Fruit fly (Drosophila melanogaster): ENCODE measurements around the gene mxt.

The mxt gene

dm6 chr2L:4847191-4847853 lies at the start of gene mxt, which contains the start of gene CG11927:
TSS of gene mxt (minus strand) at chr2L:4847295.
TSS of gene CG11927 (plus strand) at chr2L:4847766.
- TF ChIP-seq psq (optimal IDR thresholded peaks at IDR 0.05) (no peak), pan (optimal IDR thresholded peaks at IDR 0.05) (no peak), CG8478 (optimal IDR thresholded peaks at IDR 0.05) (no peak), usp (GFP tag; optimal IDR thresholded peaks at IDR 0.05) (no peak), EcR (GFP tag; optimal IDR thresholded peaks at IDR 0.05) (no peak), Dll (optimal IDR thresholded peaks at IDR 0.05) (no peak)

dm6 chr2L:4896484-4897205 lies 49.5 kb upstream of the mxt start:
- TF ChIP-seq usp (GFP tag; optimal IDR thresholded peaks at IDR 0.05) (no peak), EcR (GFP tag; optimal IDR thresholded peaks at IDR 0.05) (no peak), pan (optimal IDR thresholded peaks at IDR 0.05) (no peak), CG8478 (optimal IDR thresholded peaks at IDR 0.05) (no peak), Dll (optimal IDR thresholded peaks at IDR 0.05) (no peak), psq (optimal IDR thresholded peaks at IDR 0.05) (no peak)

DNA sequence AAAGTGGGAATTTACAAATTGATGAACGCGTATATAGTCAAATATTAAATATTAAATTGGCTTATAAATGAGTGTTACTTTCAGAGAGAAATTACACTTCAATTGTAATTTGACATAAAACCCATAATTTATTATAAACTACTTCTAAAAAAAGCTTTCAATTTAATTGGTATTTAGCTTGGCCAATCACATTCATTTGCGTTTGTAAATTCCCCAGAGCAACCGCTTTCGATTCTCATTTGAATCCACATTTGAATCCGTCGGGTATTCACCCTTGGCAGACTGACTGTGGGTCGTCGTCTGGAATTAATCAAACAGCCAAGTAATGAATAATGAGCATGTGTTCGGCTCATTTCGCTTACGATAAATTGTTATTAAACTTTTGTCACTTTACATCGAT lies 48.8 kb upstream of the mxt start:
- TF ChIP-seq CG8478 (optimal IDR thresholded peaks at IDR 0.05): no peak
- TF ChIP-seq psq (optimal IDR thresholded peaks at IDR 0.05): no peak
- no peak for TF ChIP-seq EcR (GFP tag; optimal IDR thresholded peaks at IDR 0.05)
- TF ChIP-seq Dll (optimal IDR thresholded peaks at IDR 0.05): no peak
- TF ChIP-seq pan (optimal IDR thresholded peaks at IDR 0.05): no peak
- no peak for TF ChIP-seq usp (GFP tag; optimal IDR thresholded peaks at IDR 0.05)

dm6 chr2L:4893612-4894011 lies 46.5 kb upstream of the mxt start:
- TF ChIP-seq CG8478 (optimal IDR thresholded peaks at IDR 0.05): no peak
- TF ChIP-seq usp (GFP tag; optimal IDR thresholded peaks at IDR 0.05): no peak
- TF ChIP-seq EcR (GFP tag; optimal IDR thresholded peaks at IDR 0.05): no peak

- TF ChIP-seq psq (optimal IDR thresholded peaks at IDR 0.05) (no peak), Dll (optimal IDR thresholded peaks at IDR 0.05) (no peak), pan (optimal IDR thresholded peaks at IDR 0.05) (no peak), usp (GFP tag; optimal IDR thresholded peaks at IDR 0.05) (no peak), CG8478 (optimal IDR thresholded peaks at IDR 0.05) (no peak), EcR (GFP tag; optimal IDR thresholded peaks at IDR 0.05) (no peak)
These were observed 44.9 kb upstream of the mxt start, which contains the start of gene CG3036 for dm6 chr2L:4891914-4892469. TSS of gene CG3036 (plus strand) at chr2L:4892112.

DNA sequence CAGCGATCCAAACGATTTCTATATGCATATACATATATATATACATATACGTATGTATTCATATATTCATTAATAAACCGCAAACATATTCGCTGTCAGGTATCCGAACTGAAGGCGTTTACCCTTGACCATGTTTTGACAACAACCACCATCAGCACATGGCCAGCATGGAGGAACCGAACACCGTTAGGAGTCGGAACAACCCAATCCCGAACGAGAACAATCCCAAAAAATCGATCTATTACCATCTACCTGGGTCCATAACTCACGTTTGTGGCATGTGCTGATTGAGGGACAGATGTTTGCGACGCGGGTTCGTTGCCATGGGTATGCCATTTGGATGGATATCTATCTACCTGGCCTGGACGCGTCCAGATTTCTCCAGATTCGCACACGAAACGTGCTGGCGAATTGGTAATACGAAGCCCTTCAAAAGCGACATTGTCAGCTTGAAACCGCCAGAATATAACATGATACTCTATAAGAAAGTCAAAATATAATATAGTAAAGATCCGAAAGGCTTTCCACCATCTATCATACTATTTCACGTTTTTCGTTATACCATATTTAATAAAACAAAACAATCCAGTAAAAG lies 42.5 kb upstream of the mxt start, which contains the start of gene CG15625:
Gene CG15625 (plus strand): TSS at position 545 of the 595 bp plus-strand sequence.
- TF ChIP-seq EcR (GFP tag; optimal IDR thresholded peaks at IDR 0.05): no peak
- no peak for TF ChIP-seq pan (optimal IDR thresholded peaks at IDR 0.05)
- no peak for TF ChIP-seq Dll (optimal IDR thresholded peaks at IDR 0.05)

DNA sequence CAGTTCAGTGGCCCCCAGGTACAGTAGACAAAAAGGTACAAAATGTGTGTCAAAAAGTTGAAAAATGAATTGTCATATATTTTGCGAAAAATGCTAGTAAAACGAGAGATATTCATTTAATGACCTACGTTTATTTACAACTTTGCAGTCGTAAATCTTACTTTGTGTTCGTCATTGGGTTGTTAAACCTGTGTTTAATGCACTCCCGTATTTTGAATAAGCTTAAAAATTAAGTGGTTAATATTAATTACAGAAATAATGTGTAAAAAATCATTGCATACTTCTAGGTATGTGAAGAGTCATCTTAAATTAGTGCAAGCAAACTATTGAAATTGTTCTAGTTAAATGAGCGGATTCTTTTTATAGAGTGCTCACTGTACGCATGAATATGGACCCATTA lies 41.4 kb upstream of the mxt start:
- TF ChIP-seq EcR (GFP tag; optimal IDR thresholded peaks at IDR 0.05) (no peak), pan (optimal IDR thresholded peaks at IDR 0.05) (no peak), CG8478 (optimal IDR thresholded peaks at IDR 0.05) (no peak), Dll (optimal IDR thresholded peaks at IDR 0.05) (no peak)

DNA sequence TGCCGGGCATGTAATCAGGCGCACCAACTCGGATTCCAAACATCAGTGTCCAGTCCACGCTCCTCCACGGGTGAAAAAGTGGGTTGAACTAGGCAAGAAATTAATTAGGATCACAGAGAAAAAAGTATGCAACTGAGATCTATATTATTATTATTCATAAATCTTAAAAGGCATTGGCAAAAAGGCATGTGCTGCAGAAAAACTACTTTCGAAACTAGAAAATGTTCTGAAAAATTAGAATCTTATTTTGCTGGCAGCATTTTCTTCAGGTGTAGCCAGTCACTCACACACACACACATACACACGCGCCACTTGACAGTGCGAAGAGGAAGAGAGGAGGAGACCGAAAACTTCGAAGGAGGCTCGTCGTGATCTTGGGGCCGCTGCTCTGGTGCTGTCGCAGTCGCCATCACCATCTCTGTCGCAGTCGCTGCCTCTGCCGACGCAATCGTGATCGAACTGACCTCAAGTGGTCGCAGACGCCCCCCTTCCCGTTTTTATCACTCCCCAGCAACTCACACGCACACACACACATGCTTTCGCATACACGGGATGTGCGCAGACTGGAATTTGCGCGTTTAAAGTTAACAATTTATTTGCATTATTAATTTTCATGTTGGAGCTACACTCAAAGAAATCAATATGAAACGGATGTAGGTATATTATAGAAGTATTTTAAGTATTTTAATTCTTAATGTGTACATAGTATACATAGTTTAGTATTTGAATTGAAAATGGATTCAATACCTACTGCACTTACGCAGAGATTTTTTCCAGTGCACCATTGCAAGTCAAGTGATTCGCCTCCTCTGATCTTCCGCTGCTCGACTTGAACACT lies 40.5 kb upstream of the mxt start:
- TF ChIP-seq usp (GFP tag; optimal IDR thresholded peaks at IDR 0.05): no peak
- no peak for TF ChIP-seq CG8478 (optimal IDR thresholded peaks at IDR 0.05)
- TF ChIP-seq EcR (GFP tag; optimal IDR thresholded peaks at IDR 0.05): no peak
- TF ChIP-seq psq (optimal IDR thresholded peaks at IDR 0.05): no peak
- TF ChIP-seq Dll (optimal IDR thresholded peaks at IDR 0.05): no peak
- TF ChIP-seq pan (optimal IDR thresholded peaks at IDR 0.05): no peak

dm6 chr2L:4886645-4887044 lies 39.5 kb upstream of the mxt start:
- TF ChIP-seq psq (optimal IDR thresholded peaks at IDR 0.05) (no peak), Dll (optimal IDR thresholded peaks at IDR 0.05) (no peak), usp (GFP tag; optimal IDR thresholded peaks at IDR 0.05) (no peak), CG8478 (optimal IDR thresholded peaks at IDR 0.05) (no peak), EcR (GFP tag; optimal IDR thresholded peaks at IDR 0.05) (no peak), pan (optimal IDR thresholded peaks at IDR 0.05) (no peak)

DNA sequence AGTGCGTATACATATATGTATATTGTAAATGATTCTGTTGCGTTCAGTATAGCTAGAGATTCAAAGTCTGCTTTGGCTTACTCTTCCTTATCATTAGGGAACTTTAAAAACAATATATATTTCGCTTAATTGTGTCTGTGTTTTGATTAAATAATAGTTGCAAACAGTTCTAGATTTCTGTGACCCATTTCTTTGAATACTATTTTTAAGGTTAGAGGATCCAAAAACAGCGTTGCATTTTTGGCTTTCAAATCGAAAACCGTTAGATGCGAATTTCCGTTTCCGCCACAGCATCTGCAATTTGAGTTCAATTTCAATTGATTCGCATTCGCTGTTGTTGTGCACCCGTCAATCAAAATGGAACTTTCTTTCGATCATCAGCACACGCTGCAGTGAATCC lies 39.0 kb upstream of the mxt start:
- TF ChIP-seq EcR (GFP tag; optimal IDR thresholded peaks at IDR 0.05) (no peak), CG8478 (optimal IDR thresholded peaks at IDR 0.05) (no peak), Dll (optimal IDR thresholded peaks at IDR 0.05) (no peak), usp (GFP tag; optimal IDR thresholded peaks at IDR 0.05) (no peak), pan (optimal IDR thresholded peaks at IDR 0.05) (no peak), psq (optimal IDR thresholded peaks at IDR 0.05) (no peak)

DNA sequence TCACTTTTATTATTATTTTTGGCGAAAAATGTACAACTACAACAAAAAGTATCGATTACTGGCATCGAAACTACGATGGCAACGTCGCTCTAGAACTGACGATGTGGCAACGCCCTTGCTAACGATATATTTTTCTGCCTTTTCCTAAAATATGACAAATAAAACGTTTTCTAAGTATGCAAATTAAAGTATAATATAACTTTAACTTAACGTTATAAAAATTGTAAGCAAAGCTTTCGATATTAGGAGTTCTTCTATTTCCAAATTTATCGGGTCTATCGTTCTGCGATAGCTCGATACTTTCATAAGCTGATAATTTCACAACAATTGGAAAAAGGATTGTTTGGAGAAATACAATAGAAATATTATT lies 35.9 kb upstream of the mxt start, which contains the start of the genes Cf2 and CG3008:
Gene Cf2 (minus strand): TSS at position 85 of the 370 bp plus-strand sequence.
Gene CG3008 (plus strand): TSS at position 276 of the 370 bp plus-strand sequence.
- TF ChIP-seq usp (GFP tag; optimal IDR thresholded peaks at IDR 0.05) (no peak), pan (optimal IDR thresholded peaks at IDR 0.05) (no peak)

Data from whole organism.